Fruit fly (Drosophila melanogaster) whole organism, embryonic: ENCODE measurements around the gene CG43799.

Experiments used
- Ada2b ChIP-seq: fragments of 200-800 bp; sonication (Bioruptor generic); IDR thresholded peaks from 2 replicates; pipeline ENCODE4 v1.3.6; 2022; ENCODE audit warnings: missing biosample characterization, missing genetic modification characterization
- CG10366 ChIP-seq: fragments of 200-800 bp; sonication (Bioruptor generic); IDR thresholded peaks from 2 replicates; pipeline ENCODE4 v1.3.6; 2022; ENCODE audit warnings: missing biosample characterization, missing genetic modification characterization
- CG10543 ChIP-seq: fragments of 200-800 bp; sonication (Bioruptor generic); optimal IDR thresholded peaks from 3 replicates; lab custom pipeline; 2017; ENCODE audit warnings: missing biosample characterization, mild to moderate bottlenecking, missing genetic modification characterization, moderate library complexity
- CG10654 ChIP-seq: fragments of 200-800 bp; sonication (Bioruptor generic); optimal IDR thresholded peaks from 2 replicates; lab custom pipeline; 2016; ENCODE audit warnings: missing biosample characterization, missing genetic modification characterization
- CG12219 ChIP-seq: fragments of 200-800 bp; sonication (Bioruptor generic); optimal IDR thresholded peaks from 3 replicates; lab custom pipeline; 2018; ENCODE audit warnings: missing biosample characterization, mild to moderate bottlenecking, missing genetic modification characterization
- CG12236 ChIP-seq: fragments of 200-800 bp; sonication (Bioruptor generic); optimal IDR thresholded peaks from 2 replicates; lab custom pipeline; 2016; ENCODE audit warnings: missing biosample characterization, missing genetic modification characterization
- CG13424 ChIP-seq: fragments of 200-800 bp; sonication (Bioruptor generic); optimal IDR thresholded peaks from 2 replicates; lab custom pipeline; 2019; ENCODE audit warnings: missing biosample characterization, mild to moderate bottlenecking, missing genetic modification characterization, moderate library complexity
- CG14860 ChIP-seq: fragments of 200-800 bp; sonication (Bioruptor generic); IDR thresholded peaks from 3 replicates; pipeline ENCODE4 v1.3.6; 2022; ENCODE audit warnings: missing biosample characterization, missing genetic modification characterization; ENCODE audit not compliant: partially characterized antibody
- CG16863 ChIP-seq: fragments of 200-800 bp; sonication (Bioruptor generic); optimal IDR thresholded peaks from 3 replicates; lab custom pipeline; 2016; ENCODE audit warnings: missing biosample characterization, missing genetic modification characterization
- CG17359 ChIP-seq: fragments of 200-800 bp; sonication (Bioruptor generic); optimal IDR thresholded peaks from 3 replicates; lab custom pipeline; 2018; ENCODE audit warnings: missing biosample characterization, mild to moderate bottlenecking, missing genetic modification characterization, moderate library complexity
- CG17612 ChIP-seq: fragments of 200-800 bp; sonication (Bioruptor generic); IDR thresholded peaks from 2 replicates; pipeline ENCODE4 v1.3.6; 2022; ENCODE audit warnings: missing biosample characterization, missing genetic modification characterization
- CG18011 ChIP-seq: fragments of 200-800 bp; sonication (Bioruptor generic); optimal IDR thresholded peaks from 2 replicates; lab custom pipeline; 2017; ENCODE audit warnings: missing biosample characterization, missing genetic modification characterization, mild to moderate bottlenecking, moderate library complexity, missing genotype
- CG2116 ChIP-seq: fragments of 200-800 bp; sonication (Bioruptor generic); optimal IDR thresholded peaks from 3 replicates; lab custom pipeline; 2018; ENCODE audit warnings: missing biosample characterization, mild to moderate bottlenecking, missing genetic modification characterization
- CG2712 ChIP-seq: fragments of 200-800 bp; optimal IDR thresholded peaks from 3 replicates; lab custom pipeline; 2019; ENCODE audit warnings: missing biosample characterization, mild to moderate bottlenecking, missing genetic modification characterization, moderate library complexity
- CG2889 ChIP-seq: fragments of 200-800 bp; sonication (Bioruptor generic); IDR thresholded peaks from 3 replicates; pipeline ENCODE4 v1.3.6; 2022; ENCODE audit warnings: missing biosample characterization, missing genetic modification characterization
- CG3726 ChIP-seq: fragments of 200-800 bp; sonication (Bioruptor generic); IDR thresholded peaks from 3 replicates; pipeline ENCODE4, ENCODE4 v1.3.6; 2022; ENCODE audit warnings: missing biosample characterization, missing genetic modification characterization
- CG3995 ChIP-seq: fragments of 200-800 bp; sonication (Bioruptor generic); optimal IDR thresholded peaks from 3 replicates; lab custom pipeline; 2016; ENCODE audit warnings: missing biosample characterization, missing genetic modification characterization
- CG4424 ChIP-seq: fragments of 200-800 bp; sonication (Bioruptor generic); optimal IDR thresholded peaks from 3 replicates; lab custom pipeline; 2016; ENCODE audit warnings: missing biosample characterization, missing genetic modification characterization
- CG4617 ChIP-seq: fragments of 200-800 bp; sonication (Bioruptor generic); optimal IDR thresholded peaks from 3 replicates; lab custom pipeline; 2016; ENCODE audit warnings: missing biosample characterization, missing genetic modification characterization, borderline replicate concordance
- CG4730 ChIP-seq: fragments of 200-800 bp; sonication (Bioruptor generic); IDR thresholded peaks from 2 replicates; pipeline ENCODE4 v1.3.6; 2022; ENCODE audit warnings: missing biosample characterization, missing genetic modification characterization
- CG6654 ChIP-seq: fragments of 200-800 bp; sonication (Bioruptor generic); optimal IDR thresholded peaks from 2 replicates; lab custom pipeline; 2017; ENCODE audit warnings: missing biosample characterization, mild to moderate bottlenecking, missing genetic modification characterization
- CG6765 ChIP-seq: fragments of 200-800 bp; sonication (Bioruptor generic); optimal IDR thresholded peaks from 3 replicates; lab custom pipeline; 2017; ENCODE audit warnings: missing biosample characterization, mild to moderate bottlenecking, missing genetic modification characterization
- CG8944 ChIP-seq: fragments of 200-800 bp; sonication (Bioruptor generic); optimal IDR thresholded peaks from 3 replicates; lab custom pipeline; 2016; ENCODE audit warnings: missing biosample characterization, missing genetic modification characterization
- Dfd ChIP-seq, 2 experiments: fragments of >200 bp; optimal IDR thresholded peaks; 2 replicates each; lab custom pipeline; 2017; ENCODE audit warnings: missing biosample characterization in 2 of 2, missing genetic modification characterization in 2 of 2
- Dll ChIP-seq: fragments of 200-800 bp; sonication (Bioruptor generic); IDR thresholded peaks from 4 replicates; pipeline ENCODE4 v1.3.6; 2022; ENCODE audit warnings: missing biosample characterization, missing genetic modification characterization; ENCODE audit not compliant: partially characterized antibody
- Dp ChIP-seq: fragments of 200-800 bp; sonication (Bioruptor generic); optimal IDR thresholded peaks from 2 replicates; lab custom pipeline; 2018; ENCODE audit warnings: missing biosample characterization, mild to moderate bottlenecking, missing genetic modification characterization, moderate library complexity
- HHEX ChIP-seq: fragments of 200-800 bp; sonication (Bioruptor generic); optimal IDR thresholded peaks from 3 replicates; lab custom pipeline; 2017; ENCODE audit warnings: missing biosample characterization, mild to moderate bottlenecking, missing genetic modification characterization, missing genetic modification reagents
- Hmx ChIP-seq: fragments of 200-800 bp; sonication (Bioruptor generic); optimal IDR thresholded peaks from 2 replicates; lab custom pipeline; 2016; ENCODE audit warnings: missing biosample characterization, missing genetic modification characterization
- Hsf ChIP-seq: fragments of 200-800 bp; sonication (Bioruptor generic); optimal IDR thresholded peaks from 3 replicates; lab custom pipeline; 2016; ENCODE audit warnings: missing biosample characterization, missing genetic modification characterization
- NC2α ChIP-seq: fragments of 200-800 bp; sonication (Bioruptor generic); optimal IDR thresholded peaks from 2 replicates; lab custom pipeline; 2016; ENCODE audit warnings: missing biosample characterization, missing genetic modification characterization
- YL-1 ChIP-seq: fragments of 200-800 bp; sonication (Bioruptor generic); optimal IDR thresholded peaks from 3 replicates; lab custom pipeline; 2017; ENCODE audit warnings: missing biosample characterization, mild to moderate bottlenecking, missing genetic modification characterization
- ato ChIP-seq: fragments of 200-800 bp; sonication (Bioruptor generic); IDR thresholded peaks from 2 replicates; pipeline ENCODE4 v1.3.6; 2022; ENCODE audit warnings: missing biosample characterization, missing genetic modification characterization; ENCODE audit not compliant: partially characterized antibody
- br ChIP-seq: fragments of >200 bp; optimal IDR thresholded peaks from 2 replicates; lab custom pipeline; 2017
- da ChIP-seq: fragments of 200-800 bp; sonication (Bioruptor generic); optimal IDR thresholded peaks from 2 replicates; lab custom pipeline; 2016; ENCODE audit warnings: missing biosample characterization, missing genetic modification characterization
- fd3F ChIP-seq: fragments of 200-800 bp; sonication (Bioruptor generic); optimal IDR thresholded peaks from 2 replicates; lab custom pipeline; 2018; ENCODE audit warnings: missing biosample characterization, mild to moderate bottlenecking, missing genetic modification characterization, moderate library complexity
- gfzf ChIP-seq: fragments of 200-800 bp; sonication (Bioruptor generic); optimal IDR thresholded peaks from 2 replicates; lab custom pipeline; 2016; ENCODE audit warnings: missing biosample characterization, mild to moderate bottlenecking, missing genetic modification characterization, moderate library complexity
- grn ChIP-seq: fragments of 200-800 bp; sonication (Bioruptor generic); optimal IDR thresholded peaks from 3 replicates; lab custom pipeline; 2017; ENCODE audit warnings: missing biosample characterization, missing genetic modification characterization
- gro ChIP-seq: fragments of 200-800 bp; sonication (Bioruptor generic); optimal IDR thresholded peaks from 2 replicates; lab custom pipeline; 2016; ENCODE audit warnings: missing biosample characterization, missing genetic modification characterization
- kay ChIP-seq: fragments of 200-800 bp; sonication (Bioruptor generic); optimal IDR thresholded peaks from 2 replicates; lab custom pipeline; 2016; ENCODE audit warnings: missing biosample characterization, missing genetic modification characterization
- pita ChIP-seq: fragments of 200-800 bp; sonication (Bioruptor generic); optimal IDR thresholded peaks from 2 replicates; lab custom pipeline; 2017; ENCODE audit warnings: missing biosample characterization, mild to moderate bottlenecking, missing genetic modification characterization
- ro ChIP-seq: fragments of 200-800 bp; sonication (Bioruptor generic); IDR thresholded peaks from 2 replicates; pipeline ENCODE4 v1.3.6; 2022; ENCODE audit warnings: missing biosample characterization, missing genetic modification characterization
- schlank ChIP-seq: fragments of 200-800 bp; sonication (Bioruptor generic); optimal IDR thresholded peaks from 2 replicates; lab custom pipeline; 2018; ENCODE audit warnings: missing biosample characterization, mild to moderate bottlenecking, missing genetic modification characterization
- sob ChIP-seq: fragments of 200-800 bp; sonication (Bioruptor generic); IDR thresholded peaks from 2 replicates; pipeline ENCODE4 v1.3.6; 2022; ENCODE audit warnings: missing biosample characterization, missing genetic modification characterization
- sqz ChIP-seq: fragments of 200-800 bp; sonication (Bioruptor generic); optimal IDR thresholded peaks from 3 replicates; lab custom pipeline; 2018; ENCODE audit warnings: missing biosample characterization, mild to moderate bottlenecking, missing genetic modification characterization
- ssp ChIP-seq: fragments of 200-800 bp; sonication (Bioruptor generic); IDR thresholded peaks from 2 replicates; pipeline ENCODE4 v1.3.6; 2022; ENCODE audit warnings: missing biosample characterization, missing genetic modification characterization
- stwl ChIP-seq: fragments of 200-800 bp; sonication (Bioruptor generic); optimal IDR thresholded peaks from 3 replicates; lab custom pipeline; 2018; ENCODE audit warnings: missing biosample characterization, mild to moderate bottlenecking, missing genetic modification characterization, moderate library complexity
- tgo ChIP-seq: fragments of 200-800 bp; sonication (Bioruptor generic); IDR thresholded peaks from 3 replicates; pipeline ENCODE4 v1.3.6; 2022; ENCODE audit warnings: missing biosample characterization, missing genetic modification characterization
- tin ChIP-seq: fragments of 200-800 bp; sonication (Bioruptor generic); optimal IDR thresholded peaks from 3 replicates; lab custom pipeline; 2016; ENCODE audit warnings: missing biosample characterization, missing genetic modification characterization
- trh ChIP-seq: fragments of 200-800 bp; sonication (Bioruptor generic); optimal IDR thresholded peaks from 2 replicates; lab custom pipeline; 2016; ENCODE audit warnings: missing biosample characterization, missing genetic modification characterization
- zen ChIP-seq: fragments of 200-800 bp; sonication (Bioruptor generic); optimal IDR thresholded peaks from 3 replicates; lab custom pipeline; 2018; ENCODE audit warnings: missing biosample characterization, mild to moderate bottlenecking, missing genetic modification characterization, moderate library complexity

The CG43799 gene

dm6 chr2L:7194351-7195037, 33.0 kb upstream of the CG43799 start, which contains the start of gene CG4497 (continued):
- TF ChIP-seq Dll (GFP tag; lab: Robert Waterston, UW) = peak; percentile 69
- TF ChIP-seq CG6765 = peak; percentile 38
- peak; percentile 63 for TF ChIP-seq sqz (GFP tag; lab: Kevin White, UChicago)
- peak; percentile 98 for TF ChIP-seq Hsf (GFP tag; lab: Kevin White, UChicago)
- TF ChIP-seq YL-1 (GFP tag; lab: Kevin White, UChicago) = peak; percentile 70
- peak; percentile 93 for TF ChIP-seq CG4730 (GFP tag; lab: Robert Waterston, UW)
- peak; percentile 96 for TF ChIP-seq tgo (GFP tag; lab: Robert Waterston, UW)
- no peak for TF ChIP-seq pita (GFP tag; lab: Kevin White, UChicago)
- peak; percentile 90 for TF ChIP-seq CG2712 (tag; lab: Kevin White, UChicago)
- TF ChIP-seq CG18011 (GFP tag; lab: Kevin White, UChicago) = peak; percentile 88
- peak; percentile 84 for TF ChIP-seq ato (GFP tag; lab: Robert Waterston, UW)
- no peak for TF ChIP-seq br (lab: Kevin White, UChicago)
- TF ChIP-seq sob (GFP tag; lab: Robert Waterston, UW) = peak; percentile 99
- peak; percentile 90 for TF ChIP-seq Dp (GFP tag; lab: Kevin White, UChicago)
- TF ChIP-seq CG4617 (GFP tag; lab: Kevin White, UChicago) = peak; percentile 92
- TF ChIP-seq Dfd (GFP tag; optimal IDR thresholded peaks at IDR 0.05; lab: Kevin White, UChicago) = peak in 1 of 2 experiments; percentile 66
- peak; percentile 69 for TF ChIP-seq stwl (tag; lab: Kevin White, UChicago)
- TF ChIP-seq CG8944 (GFP tag; lab: Kevin White, UChicago) = peak; percentile 96
- TF ChIP-seq trh (GFP tag; lab: Kevin White, UChicago) = peak; percentile 75
- peak; percentile 93 for TF ChIP-seq CG16863 (GFP tag; lab: Kevin White, UChicago)
- TF ChIP-seq CG13424 (tag; lab: Kevin White, UChicago) = peak; percentile 98
- peak; percentile 92 for TF ChIP-seq CG2889 (GFP tag; lab: Robert Waterston, UW)
- TF ChIP-seq CG3995 (GFP tag; lab: Kevin White, UChicago) = peak; percentile 64
- peak; percentile 96 for TF ChIP-seq tin
- TF ChIP-seq grn (GFP tag; lab: Kevin White, UChicago) = peak; percentile 44
- TF ChIP-seq CG14860 (GFP tag; lab: Robert Waterston, UW) = peak; percentile 82
- peak; percentile 91 for TF ChIP-seq da
- peak; percentile 73 for TF ChIP-seq ro (GFP tag; lab: Robert Waterston, UW)
- peak; percentile 98 for TF ChIP-seq CG2116 (GFP tag; lab: Kevin White, UChicago)
- peak; percentile 80 for TF ChIP-seq CG17612
- peak; percentile 64 for TF ChIP-seq CG6654 (GFP tag; lab: Kevin White, UChicago)
- peak; percentile 91 for TF ChIP-seq zen (tag; lab: Kevin White, UChicago)
- peak; percentile 92 for TF ChIP-seq CG4424 (GFP tag; lab: Kevin White, UChicago)
- TF ChIP-seq CG10543 (GFP tag; lab: Kevin White, UChicago) = peak; percentile 87
- TF ChIP-seq CG10654 (GFP tag; lab: Kevin White, UChicago) = peak; percentile 90
- peak; percentile 77 for TF ChIP-seq CG17359
- peak; percentile 86; the same call in 2 of the 3 replicates for TF ChIP-seq CG3726 (GFP tag; lab: Robert Waterston, UW)
- TF ChIP-seq ssp = peak; percentile 91
- TF ChIP-seq Hmx (GFP tag; lab: Kevin White, UChicago) = peak; percentile 81
- TF ChIP-seq CG12236 (GFP tag; lab: Kevin White, UChicago) = peak; percentile 80
- TF ChIP-seq NC2α (GFP tag; lab: Kevin White, UChicago) = peak; percentile 88
- TF ChIP-seq fd3F (GFP tag; lab: Kevin White, UChicago) = peak; percentile 88
- peak; percentile 50 for TF ChIP-seq gfzf
- TF ChIP-seq schlank (tag; lab: Kevin White, UChicago) = peak; percentile 64
- peak; percentile 75 for TF ChIP-seq HHEX (GFP tag; lab: Kevin White, UChicago)
- TF ChIP-seq Ada2b = peak; percentile 93
- TF ChIP-seq gro (GFP tag; lab: Kevin White, UChicago) = peak; percentile 92
- peak; percentile 48 for TF ChIP-seq CG12219
- TF ChIP-seq kay (GFP tag; lab: Kevin White, UChicago) = peak; percentile 80
- peak; percentile 94 for TF ChIP-seq CG10366 (GFP tag; lab: Robert Waterston, UW)
